Fruit fly (Drosophila melanogaster) whole organism, adult: ENCODE results near the gene CG9727.

Source experiments
- CG14711 ChIP-seq: fragments of 200-800 bp; sonication (Bioruptor generic); optimal IDR thresholded peaks from 2 replicates; lab custom pipeline; 2018; ENCODE audit warnings: missing biosample characterization, mild to moderate bottlenecking, missing genetic modification characterization, moderate library complexity
- CG1620 ChIP-seq: fragments of 200-800 bp; sonication (Bioruptor generic); optimal IDR thresholded peaks from 2 replicates; lab custom pipeline; 2016; ENCODE audit warnings: missing biosample characterization, missing genetic modification characterization
- CG5204 ChIP-seq: fragments of 200-800 bp; sonication (Bioruptor generic); optimal IDR thresholded peaks from 2 replicates; lab custom pipeline; 2016; ENCODE audit warnings: missing biosample characterization, missing genetic modification characterization
- CG7045 ChIP-seq: fragments of 200-800 bp; sonication (Bioruptor generic); optimal IDR thresholded peaks from 2 replicates; lab custom pipeline; 2017; ENCODE audit warnings: missing biosample characterization, mild to moderate bottlenecking, missing genetic modification characterization
- Crg-1 ChIP-seq: fragments of 200-800 bp; sonication (Bioruptor generic); optimal IDR thresholded peaks from 2 replicates; lab custom pipeline; 2016; ENCODE audit warnings: missing biosample characterization, missing genetic modification characterization
- Hr96 ChIP-seq: fragments of 200-800 bp; sonication (Bioruptor generic); optimal IDR thresholded peaks from 2 replicates; lab custom pipeline; 2016; ENCODE audit warnings: missing biosample characterization, missing genetic modification characterization
- bab1 ChIP-seq: fragments of 200-800 bp; sonication (Bioruptor generic); optimal IDR thresholded peaks from 3 replicates; lab custom pipeline; 2019; ENCODE audit warnings: missing biosample characterization, mild to moderate bottlenecking, missing genetic modification characterization, moderate library complexity
- cic ChIP-seq: fragments of 200-800 bp; sonication (Bioruptor generic); optimal IDR thresholded peaks from 2 replicates; lab custom pipeline; 2017; ENCODE audit warnings: missing biosample characterization, mild to moderate bottlenecking, missing genetic modification characterization, moderate library complexity
- kay ChIP-seq: fragments of 200-800 bp; sonication (Bioruptor generic); peaks from one replicate; lab custom pipeline; 2016; ENCODE audit warnings: missing biosample characterization, missing genetic modification characterization, borderline replicate concordance
- ovo ChIP-seq: fragments of 200-800 bp; sonication (Bioruptor generic); optimal IDR thresholded peaks from 2 replicates; lab custom pipeline; 2016; ENCODE audit warnings: missing biosample characterization, missing genetic modification characterization
- tj ChIP-seq: fragments of 200-800 bp; sonication (Bioruptor generic); optimal IDR thresholded peaks from 3 replicates; lab custom pipeline; 2017; ENCODE audit warnings: missing biosample characterization, mild to moderate bottlenecking, missing genetic modification characterization, moderate library complexity
- toe ChIP-seq: fragments of 200-800 bp; sonication (Bioruptor generic); optimal IDR thresholded peaks from 2 replicates; lab custom pipeline; 2016; ENCODE audit warnings: missing biosample characterization, missing genetic modification characterization

- TF ChIP-seq cic (GFP tag; lab: Kevin White, UChicago), result no peak
- no peak for TF ChIP-seq CG14711 (tag; lab: Kevin White, UChicago)
- no peak for TF ChIP-seq CG7045
- no peak for TF ChIP-seq toe (GFP tag; lab: Kevin White, UChicago)
- TF ChIP-seq CG5204 (GFP tag; lab: Kevin White, UChicago), result no peak
- TF ChIP-seq CG1620 (GFP tag; lab: Kevin White, UChicago), result no peak
- no peak for TF ChIP-seq tj
- TF ChIP-seq bab1 (GFP tag; lab: Kevin White, UChicago), result no peak
- TF ChIP-seq Crg-1 (GFP tag; lab: Kevin White, UChicago), result no peak
- TF ChIP-seq Hr96 (GFP tag; lab: Kevin White, UChicago), result no peak
- TF ChIP-seq kay, result no peak
- no peak for TF ChIP-seq ovo (GFP tag; lab: Kevin White, UChicago)
Observed at dm6 chr3R:6430206-6430605, 26.3 kb downstream of the CG9727 start.
